Fruit fly (Drosophila melanogaster) whole organism, embryonic: ENCODE data around the gene WRNexo.

Source experiments
- ATbp ChIP-seq: fragments of 200-800 bp; sonication (Bioruptor generic); optimal IDR thresholded peaks from 2 replicates; lab custom pipeline; 2017; ENCODE audit warnings: missing biosample characterization, mild to moderate bottlenecking, missing genetic modification characterization, missing genetic modification reagents
- CG10431 ChIP-seq: fragments of 200-800 bp; sonication (Bioruptor generic); optimal IDR thresholded peaks from 3 replicates; lab custom pipeline; 2018; ENCODE audit warnings: missing biosample characterization, mild to moderate bottlenecking, missing genetic modification characterization
- CG11247 ChIP-seq: fragments of 200-800 bp; sonication (Bioruptor generic); IDR thresholded peaks from 2 replicates; pipeline ENCODE4 v1.3.6; 2022; ENCODE audit warnings: missing biosample characterization, missing genetic modification characterization
- CG12219 ChIP-seq: fragments of 200-800 bp; sonication (Bioruptor generic); optimal IDR thresholded peaks from 3 replicates; lab custom pipeline; 2018; ENCODE audit warnings: missing biosample characterization, mild to moderate bottlenecking, missing genetic modification characterization
- CG14441 ChIP-seq: fragments of 200-800 bp; sonication (Bioruptor generic); IDR thresholded peaks from 2 replicates; pipeline ENCODE4 v1.3.6; 2022; ENCODE audit warnings: missing biosample characterization, missing genetic modification characterization
- CG14667 ChIP-seq: fragments of 200-800 bp; sonication (Bioruptor generic); IDR thresholded peaks from 2 replicates; pipeline ENCODE4 v1.3.6; 2022; ENCODE audit warnings: missing biosample characterization, missing genetic modification characterization
- CG15011 ChIP-seq: fragments of 200-800 bp; sonication (Bioruptor generic); optimal IDR thresholded peaks from 3 replicates; lab custom pipeline; 2018; ENCODE audit warnings: missing biosample characterization, mild to moderate bottlenecking, missing genetic modification characterization
- CG15514 ChIP-seq: fragments of 200-800 bp; sonication (Bioruptor generic); optimal IDR thresholded peaks from 3 replicates; lab custom pipeline; 2017; ENCODE audit warnings: missing biosample characterization, missing genetic modification characterization, mild to moderate bottlenecking, moderate library complexity, missing genetic modification reagents
- CG1603 ChIP-seq: fragments of 200-800 bp; sonication (Bioruptor generic); optimal IDR thresholded peaks from 2 replicates; lab custom pipeline; 2019; ENCODE audit warnings: missing biosample characterization, mild to moderate bottlenecking, missing genetic modification characterization, moderate library complexity
- CG1832 ChIP-seq: fragments of 200-800 bp; sonication (Bioruptor generic); optimal IDR thresholded peaks from 2 replicates; lab custom pipeline; 2017; ENCODE audit warnings: missing biosample characterization, mild to moderate bottlenecking, missing genetic modification characterization, inconsistent platforms
- CG18619 ChIP-seq: fragments of 200-800 bp; sonication (Bioruptor generic); optimal IDR thresholded peaks from 3 replicates; lab custom pipeline; 2017; ENCODE audit warnings: missing biosample characterization, mild to moderate bottlenecking, missing genetic modification characterization
- CG3065 ChIP-seq: fragments of 200-800 bp; sonication (Bioruptor generic); optimal IDR thresholded peaks from 2 replicates; lab custom pipeline; 2016; ENCODE audit warnings: missing biosample characterization, missing genetic modification characterization
- CG31365 ChIP-seq: fragments of 200-800 bp; sonication (Bioruptor generic); optimal IDR thresholded peaks from 2 replicates; lab custom pipeline; 2018; ENCODE audit warnings: missing biosample characterization, mild to moderate bottlenecking, missing genetic modification characterization
- CG32532 ChIP-seq: fragments of 200-800 bp; sonication (Bioruptor generic); IDR thresholded peaks from 2 replicates; pipeline ENCODE4 v1.3.6; 2022; ENCODE audit warnings: missing biosample characterization, missing genetic modification characterization
- CG8281 ChIP-seq: fragments of 200-800 bp; sonication (Bioruptor generic); optimal IDR thresholded peaks from 2 replicates; lab custom pipeline; 2018; ENCODE audit warnings: missing biosample characterization, mild to moderate bottlenecking, missing genetic modification characterization, moderate library complexity
- CG8388 ChIP-seq: fragments of 200-800 bp; sonication (Bioruptor generic); optimal IDR thresholded peaks from 2 replicates; lab custom pipeline; 2019; ENCODE audit warnings: missing biosample characterization, mild to moderate bottlenecking, missing genetic modification characterization, moderate library complexity
- CG9727 ChIP-seq: fragments of 200-800 bp; sonication (Bioruptor generic); optimal IDR thresholded peaks from 3 replicates; lab custom pipeline; 2017; ENCODE audit warnings: missing biosample characterization, mild to moderate bottlenecking, missing genetic modification characterization
- CHES-1-like ChIP-seq: fragments of 200-800 bp; sonication (Bioruptor generic); optimal IDR thresholded peaks from 2 replicates; lab custom pipeline; 2016; ENCODE audit warnings: missing biosample characterization, missing genetic modification characterization
- D ChIP-seq, 2 experiments: fragments of 200-800 bp in 1 of 2; fragments of >200 bp in 1 of 2; sonication (Bioruptor generic) in 1 of 2; optimal IDR thresholded peaks; 2 replicates in 1 of 2; 3 replicates in 1 of 2; lab custom pipeline; 2017; ENCODE audit warnings: mild to moderate bottlenecking in 1 of 2, missing biosample characterization in 1 of 2, missing genetic modification characterization in 1 of 2, missing genetic modification reagents in 1 of 2
- D19A ChIP-seq: fragments of 200-800 bp; optimal IDR thresholded peaks from 3 replicates; lab custom pipeline; 2019; ENCODE audit warnings: missing biosample characterization, mild to moderate bottlenecking, missing genetic modification characterization, moderate library complexity
- Dll ChIP-seq: fragments of 200-800 bp; sonication (Bioruptor generic); IDR thresholded peaks from 4 replicates; pipeline ENCODE4 v1.3.6; 2022; ENCODE audit warnings: missing biosample characterization, missing genetic modification characterization; ENCODE audit not compliant: partially characterized antibody
- Doc3 ChIP-seq: fragments of 200-800 bp; sonication (Bioruptor generic); IDR thresholded peaks from 3 replicates; pipeline ENCODE4 v1.3.6; 2022; ENCODE audit warnings: missing biosample characterization, missing genetic modification characterization; ENCODE audit not compliant: partially characterized antibody
- HLH3B ChIP-seq: fragments of 200-800 bp; sonication (Bioruptor generic); IDR thresholded peaks from 2 replicates; pipeline ENCODE4 v1.3.6; 2022; ENCODE audit warnings: missing biosample characterization, missing genetic modification characterization
- Hey ChIP-seq: fragments of 200-800 bp; sonication (Bioruptor generic); optimal IDR thresholded peaks from 3 replicates; lab custom pipeline; 2018; ENCODE audit warnings: missing biosample characterization, mild to moderate bottlenecking, missing genetic modification characterization
- Hmx ChIP-seq: fragments of 200-800 bp; sonication (Bioruptor generic); optimal IDR thresholded peaks from 2 replicates; lab custom pipeline; 2016; ENCODE audit warnings: missing biosample characterization, missing genetic modification characterization
- Hr39 ChIP-seq: fragments of >200 bp; optimal IDR thresholded peaks from 2 replicates; lab custom pipeline; 2017
- MTF-1 ChIP-seq: fragments of 200-800 bp; sonication (Bioruptor generic); optimal IDR thresholded peaks from 2 replicates; lab custom pipeline; 2018; ENCODE audit warnings: missing biosample characterization, mild to moderate bottlenecking, missing genetic modification characterization, borderline replicate concordance
- NFAT ChIP-seq: fragments of 200-800 bp; sonication (Bioruptor generic); IDR thresholded peaks from 2 replicates; pipeline ENCODE4 v1.3.6; 2022; ENCODE audit warnings: missing biosample characterization, missing genetic modification characterization
- NfI ChIP-seq: fragments of 200-800 bp; sonication (Bioruptor generic); optimal IDR thresholded peaks from 3 replicates; lab custom pipeline; 2018; ENCODE audit warnings: missing biosample characterization, mild to moderate bottlenecking, missing genetic modification characterization, moderate library complexity
- Ptx1 ChIP-seq: fragments of 200-800 bp; sonication (Bioruptor generic); IDR thresholded peaks from 2 replicates; pipeline ENCODE4 v1.3.6; 2022; ENCODE audit warnings: missing biosample characterization, missing genetic modification characterization
- Ravus ChIP-seq: fragments of 200-800 bp; sonication (Bioruptor generic); IDR thresholded peaks from 2 replicates; pipeline ENCODE4 v1.3.6; 2022; ENCODE audit warnings: missing biosample characterization, missing genetic modification characterization
- ara ChIP-seq: fragments of 200-800 bp; sonication (Bioruptor generic); IDR thresholded peaks from 2 replicates; pipeline ENCODE4 v1.3.6; 2022; ENCODE audit warnings: missing biosample characterization, missing genetic modification characterization
- ato ChIP-seq: fragments of 200-800 bp; sonication (Bioruptor generic); IDR thresholded peaks from 2 replicates; pipeline ENCODE4 v1.3.6; 2022; ENCODE audit warnings: missing biosample characterization, missing genetic modification characterization; ENCODE audit not compliant: partially characterized antibody
- br ChIP-seq: fragments of >200 bp; optimal IDR thresholded peaks from 2 replicates; lab custom pipeline; 2017
- cad ChIP-seq: fragments of >200 bp; optimal IDR thresholded peaks from 2 replicates; lab custom pipeline; 2017; ENCODE audit warnings: missing biosample characterization, missing genetic modification characterization
- cwo ChIP-seq: fragments of 200-800 bp; sonication (Bioruptor generic); optimal IDR thresholded peaks from 3 replicates; lab custom pipeline; 2017; ENCODE audit warnings: missing biosample characterization, missing genetic modification characterization, mild to moderate bottlenecking, moderate library complexity, missing genetic modification reagents
- fd3F ChIP-seq: fragments of 200-800 bp; sonication (Bioruptor generic); optimal IDR thresholded peaks from 2 replicates; lab custom pipeline; 2018; ENCODE audit warnings: missing biosample characterization, mild to moderate bottlenecking, missing genetic modification characterization, moderate library complexity
- fu2 ChIP-seq: fragments of 200-800 bp; sonication (Bioruptor generic); optimal IDR thresholded peaks from 2 replicates; lab custom pipeline; 2016; ENCODE audit warnings: missing biosample characterization, missing genetic modification characterization
- gem ChIP-seq: fragments of 200-800 bp; sonication (Bioruptor generic); optimal IDR thresholded peaks from 2 replicates; lab custom pipeline; 2019; ENCODE audit warnings: missing biosample characterization, mild to moderate bottlenecking, missing genetic modification characterization, moderate library complexity
- gsb-n ChIP-seq: fragments of 200-800 bp; sonication (Bioruptor generic); optimal IDR thresholded peaks from 3 replicates; lab custom pipeline; 2018; ENCODE audit warnings: missing biosample characterization, mild to moderate bottlenecking, missing genetic modification characterization
- h ChIP-seq: fragments of >200 bp; optimal IDR thresholded peaks from 2 replicates; lab custom pipeline; 2017
- ham ChIP-seq: fragments of 200-800 bp; sonication (Bioruptor generic); IDR thresholded peaks from 2 replicates; pipeline ENCODE4 v1.3.6; 2022; ENCODE audit warnings: missing biosample characterization, missing genetic modification characterization
- hbn ChIP-seq: fragments of 200-800 bp; sonication (Bioruptor generic); IDR thresholded peaks from 2 replicates; pipeline ENCODE4 v1.3.6; 2022; ENCODE audit warnings: missing biosample characterization, missing genetic modification characterization; ENCODE audit not compliant: partially characterized antibody
- hth ChIP-seq: fragments of >200 bp; optimal IDR thresholded peaks from 2 replicates; lab custom pipeline; 2017; ENCODE audit warnings: inconsistent platforms
- jing ChIP-seq: fragments of 200-800 bp; sonication (Bioruptor generic); optimal IDR thresholded peaks from 2 replicates; lab custom pipeline; 2018; ENCODE audit warnings: missing biosample characterization, mild to moderate bottlenecking, missing genetic modification characterization
- pum ChIP-seq: fragments of 200-800 bp; sonication (Bioruptor generic); optimal IDR thresholded peaks from 2 replicates; lab custom pipeline; 2016; ENCODE audit warnings: missing biosample characterization, missing genetic modification characterization
- ranshi ChIP-seq: fragments of 200-800 bp; sonication (Bioruptor generic); IDR thresholded peaks from 2 replicates; pipeline ENCODE4 v1.3.6; 2022; ENCODE audit warnings: missing biosample characterization, missing genetic modification characterization
- row ChIP-seq: fragments of 200-800 bp; sonication (Bioruptor generic); IDR thresholded peaks from 3 replicates; pipeline ENCODE4 v1.3.6; 2022; ENCODE audit warnings: missing biosample characterization, missing genetic modification characterization
- shn ChIP-seq: fragments of 200-800 bp; sonication (Bioruptor generic); optimal IDR thresholded peaks from 3 replicates; lab custom pipeline; 2016; ENCODE audit warnings: missing biosample characterization, missing genetic modification characterization
- sim ChIP-seq: fragments of 200-800 bp; sonication (Bioruptor generic); IDR thresholded peaks from 2 replicates; pipeline ENCODE4 v1.3.6; 2022; ENCODE audit warnings: missing biosample characterization, missing genetic modification characterization
- ssp ChIP-seq: fragments of 200-800 bp; sonication (Bioruptor generic); IDR thresholded peaks from 2 replicates; pipeline ENCODE4 v1.3.6; 2022; ENCODE audit warnings: missing biosample characterization, missing genetic modification characterization
- tio ChIP-seq: fragments of 200-800 bp; sonication (Bioruptor generic); optimal IDR thresholded peaks from 2 replicates; lab custom pipeline; 2017; ENCODE audit warnings: missing biosample characterization, missing genetic modification characterization, inconsistent platforms

WRNexo gene

DNA sequence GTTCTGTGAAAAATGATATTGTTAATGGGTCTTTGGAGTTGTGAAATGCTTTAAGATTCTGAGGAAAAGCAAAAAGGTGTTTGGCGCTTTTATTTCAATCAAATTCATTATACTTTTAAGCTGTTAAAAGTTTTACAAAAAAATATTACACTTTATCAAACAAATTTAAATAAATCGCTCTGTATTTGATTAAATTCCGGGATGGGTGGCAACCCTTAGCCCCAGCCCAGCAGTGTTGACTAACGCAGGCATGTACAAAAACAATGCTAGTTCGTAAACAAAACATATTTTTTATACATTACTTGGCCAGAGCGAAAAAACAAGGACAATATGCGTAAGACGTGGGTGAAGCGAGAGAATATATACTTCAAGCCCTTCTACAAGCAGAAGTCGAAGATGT is 38.8 kb upstream of the WRNexo start, which contains the start of gene CG7685 (continued):
- TF ChIP-seq CG10431 (GFP tag; lab: Kevin White, UChicago) (peak; percentile 8), ara (GFP tag; lab: Robert Waterston, UW) (peak; percentile 51; the same call in 1 of the 2 replicates), fu2 (peak; percentile 55), cad (GFP tag; lab: Kevin White, UChicago) (no peak), ATbp (GFP tag; lab: Kevin White, UChicago) (no peak), CG14441 (GFP tag; lab: Robert Waterston, UW) (peak; percentile 47), ato (GFP tag; lab: Robert Waterston, UW) (no peak), br (no peak), ssp (GFP tag; lab: Robert Waterston, UW) (no peak), CG1603 (tag; lab: Kevin White, UChicago) (peak; percentile 66), CG3065 (GFP tag; lab: Kevin White, UChicago) (no peak), hth (no peak), CHES-1-like (GFP tag; lab: Kevin White, UChicago) (peak; percentile 81), CG1832 (GFP tag; lab: Kevin White, UChicago) (no peak), shn (peak; percentile 34), pum (peak; percentile 43), Hmx (GFP tag; lab: Kevin White, UChicago) (peak; percentile 15), D19A (peak; percentile 58), ham (no peak), CG9727 (GFP tag; lab: Kevin White, UChicago) (peak; percentile 40), Dll (no peak), CG8281 (no peak), CG32532 (GFP tag; lab: Robert Waterston, UW) (peak; percentile 70), hbn (no peak), D (optimal IDR thresholded peaks at IDR 0.05; lab: Kevin White, UChicago) (no peak), D (GFP tag; optimal IDR thresholded peaks at IDR 0.05; lab: Kevin White, UChicago) (peak; percentile 30), CG18619 (GFP tag; lab: Kevin White, UChicago) (peak; percentile 51), CG15514 (GFP tag; lab: Kevin White, UChicago) (peak; percentile 81), gsb-n (no peak), fd3F (peak; percentile 65), NFAT (peak; percentile 76), gem (tag; lab: Kevin White, UChicago) (peak; percentile 72), CG14667 (GFP tag; lab: Robert Waterston, UW) (no peak), CG8388 (GFP tag; lab: Kevin White, UChicago) (peak; percentile 47), Hr39 (no peak), CG11247 (GFP tag; lab: Robert Waterston, UW) (peak; percentile 52; the same call in 1 of the 2 replicates), jing (GFP tag; lab: Kevin White, UChicago) (no peak), cwo (peak; percentile 40), CG15011 (GFP tag; lab: Kevin White, UChicago) (no peak), CG31365 (tag; lab: Kevin White, UChicago) (peak; percentile 14), sim (GFP tag; lab: Robert Waterston, UW) (no peak), h (lab: Kevin White, UChicago) (no peak), MTF-1 (GFP tag; lab: Kevin White, UChicago) (no peak), Hey (peak; percentile 5), Ptx1 (GFP tag; lab: Robert Waterston, UW) (peak; percentile 44), ranshi (GFP tag; lab: Robert Waterston, UW) (peak; percentile 43; the same call in 1 of the 2 replicates), row (GFP tag; lab: Robert Waterston, UW) (peak; percentile 85), NfI (peak; percentile 68), HLH3B (GFP tag; lab: Robert Waterston, UW) (no peak; the same call in 1 of the 2 replicates), Ravus (GFP tag; lab: Robert Waterston, UW) (no peak), CG12219 (GFP tag; lab: Kevin White, UChicago) (peak; percentile 29), tio (GFP tag; lab: Kevin White, UChicago) (no peak), Doc3 (GFP tag; lab: Robert Waterston, UW) (no peak; the same call in 2 of the 3 replicates)
